Worm (Caenorhabditis elegans): ENCODE measurements around the gene cyp-13A8.

- TF ChIP-seq ztf-11 (tag; optimal IDR thresholded peaks at IDR 0.05) (no peak), fos-1 (tag; optimal IDR thresholded peaks at IDR 0.05) (no peak), ama-1 (optimal IDR thresholded peaks at IDR 0.05) (no peak), ceh-28 (tag; optimal IDR thresholded peaks at IDR 0.05) (no peak), elt-3 (tag; optimal IDR thresholded peaks at IDR 0.05) (no peak), snpc-4 (tag; optimal IDR thresholded peaks at IDR 0.05) (no peak), pqm-1 (tag; optimal IDR thresholded peaks at IDR 0.05) (no peak), lin-15B (tag; optimal IDR thresholded peaks at IDR 0.05) (no peak), nhr-237 (tag; optimal IDR thresholded peaks at IDR 0.05) (no peak), nhr-11 (tag; optimal IDR thresholded peaks at IDR 0.05) (no peak), nhr-76 (tag; optimal IDR thresholded peaks at IDR 0.05) (no peak)
Measured at ce11 chrII:9833855-9834254, 26.5 kb upstream of the cyp-13A8 start, which contains the start of gene ZK938.3.
